Worm (Caenorhabditis elegans) whole organism, L1 larva: ENCODE data around the gene F37C12.18.

Experiments used
- C16A3.4 ChIP-seq: fragments of 150-350 bp; optimal IDR thresholded peaks from 2 replicates; lab custom pipeline; 2014; ENCODE audit warnings: missing biosample characterization, missing genetic modification characterization
- C34B4.2 ChIP-seq: sonication (generic microtip); optimal IDR thresholded peaks from 2 replicates; lab custom pipeline; 2017; ENCODE audit warnings: mild to moderate bottlenecking, missing genetic modification characterization, missing compliant biosample characterization
- F16B12.6 ChIP-seq: fragments of 150-350 bp; optimal IDR thresholded peaks from 2 replicates; lab custom pipeline; 2014; ENCODE audit warnings: missing biosample characterization, missing genetic modification characterization
- Y116A8C.19 ChIP-seq: sonication (generic microtip); optimal IDR thresholded peaks from 2 replicates; lab custom pipeline; 2016; ENCODE audit warnings: missing compliant biosample characterization, missing genetic modification characterization, borderline replicate concordance
- alr-1 ChIP-seq: fragments of 200-800 bp; sonication (Bioruptor generic); optimal IDR thresholded peaks from 2 replicates; lab custom pipeline; 2018; ENCODE audit warnings: borderline replicate concordance, mild to moderate bottlenecking, missing genetic modification characterization, missing compliant biosample characterization
- aly-2 ChIP-seq: fragments of 150-350 bp; optimal IDR thresholded peaks from 2 replicates; lab custom pipeline; 2014; ENCODE audit warnings: missing biosample characterization, missing genetic modification characterization
- ama-1 ChIP-seq: fragments of 150-350 bp; optimal IDR thresholded peaks from 2 replicates; lab custom pipeline; 2014
- blmp-1 ChIP-seq: fragments of 150-350 bp; optimal IDR thresholded peaks from 2 replicates; lab custom pipeline; 2014; ENCODE audit warnings: missing biosample characterization, missing genetic modification characterization
- ceh-63 ChIP-seq: fragments of 200-800 bp; sonication (Bioruptor generic); optimal IDR thresholded peaks from 2 replicates; lab custom pipeline; 2018; ENCODE audit warnings: mild to moderate bottlenecking, missing genetic modification characterization, missing compliant biosample characterization
- ces-1 ChIP-seq: fragments of 150-350 bp; optimal IDR thresholded peaks from 2 replicates; lab custom pipeline; 2014; ENCODE audit warnings: missing biosample characterization, missing genetic modification reagents, missing genetic modification characterization
- dpl-1 ChIP-seq, 3 experiments: fragments of 150-350 bp in 2 of 3; sonication (generic microtip) in 1 of 3; optimal IDR thresholded peaks; 2 replicates each; lab custom pipeline; 2014 to 2017; ENCODE audit warnings: missing biosample characterization in 3 of 3, missing genetic modification characterization in 3 of 3, missing genetic modification reagents in 3 of 3
- efl-1 ChIP-seq, 4 experiments: fragments of 150-350 bp; optimal IDR thresholded peaks in 3 of 4; peaks in 1 of 4; 1 replicate in 1 of 4; 2 replicates in 3 of 4; lab custom pipeline; 2014; ENCODE audit warnings: missing biosample characterization in 2 of 4, missing genetic modification characterization in 2 of 4, missing genetic modification reagents in 2 of 4
- efl-3 ChIP-seq: fragments of 200-800 bp; sonication (Bioruptor generic); optimal IDR thresholded peaks from 2 replicates; lab custom pipeline; 2018; ENCODE audit warnings: mild to moderate bottlenecking, missing genetic modification characterization, missing compliant biosample characterization
- elt-2 ChIP-seq: sonication (generic microtip); optimal IDR thresholded peaks from 2 replicates; lab custom pipeline; 2016; ENCODE audit warnings: missing genetic modification characterization, mild to moderate bottlenecking, inconsistent platforms, missing compliant biosample characterization, missing genetic modification reagents
- elt-3 ChIP-seq, 6 experiments: fragments of 150-350 bp in 1 of 6; sonication (generic microtip); optimal IDR thresholded peaks; 2 replicates each; lab custom pipeline; 2017 to 2018; ENCODE audit warnings: missing biosample characterization in 6 of 6, missing genetic modification characterization in 6 of 6, inconsistent platforms in 1 of 6
- ets-5 ChIP-seq: fragments of 200-800 bp; sonication (Bioruptor generic); IDR thresholded peaks from 2 replicates; pipeline ENCODE4 v1.3.6; 2022; ENCODE audit warnings: missing genetic modification characterization, missing compliant biosample characterization
- fkh-10 ChIP-seq: sonication (generic microtip); optimal IDR thresholded peaks from 2 replicates; lab custom pipeline; 2017; ENCODE audit warnings: missing biosample characterization, missing genetic modification reagents, missing genetic modification characterization
- hlh-17 ChIP-seq: fragments of 200-800 bp; sonication (Bioruptor generic); optimal IDR thresholded peaks from 2 replicates; lab custom pipeline; 2018; ENCODE audit warnings: missing genetic modification characterization, mild to moderate bottlenecking, missing compliant biosample characterization, moderate library complexity, borderline replicate concordance
- hlh-4 ChIP-seq: sonication (generic microtip); optimal IDR thresholded peaks from 2 replicates; lab custom pipeline; 2016; ENCODE audit warnings: mild to moderate bottlenecking, missing genetic modification characterization, missing compliant biosample characterization
- jun-1 ChIP-seq: fragments of 150-350 bp; optimal IDR thresholded peaks from 2 replicates; lab custom pipeline; 2014; ENCODE audit warnings: missing biosample characterization, missing genetic modification reagents, missing genetic modification characterization
- lin-13 ChIP-seq: fragments of 150-350 bp; optimal IDR thresholded peaks from 2 replicates; lab custom pipeline; 2014; ENCODE audit warnings: missing biosample characterization, missing genetic modification reagents, missing genetic modification characterization
- lin-14 ChIP-seq: fragments of 200-800 bp; sonication (Bioruptor generic); optimal IDR thresholded peaks from 2 replicates; lab custom pipeline; 2018; ENCODE audit warnings: mild to moderate bottlenecking, missing genetic modification characterization, moderate library complexity, missing compliant biosample characterization
- lin-39 ChIP-seq: fragments of 150-350 bp; optimal IDR thresholded peaks from 2 replicates; lab custom pipeline; 2014; ENCODE audit warnings: missing biosample characterization, missing genetic modification reagents, missing genetic modification characterization
- lir-3 ChIP-seq: sonication (generic microtip); optimal IDR thresholded peaks from 2 replicates; lab custom pipeline; 2016; ENCODE audit warnings: mild to moderate bottlenecking, missing genetic modification characterization, moderate library complexity, missing compliant biosample characterization; ENCODE audit not compliant: poor library complexity
- lsy-2 ChIP-seq, 2 experiments: fragments of 150-350 bp; optimal IDR thresholded peaks; 2 replicates each; lab custom pipeline; 2014; ENCODE audit warnings: missing biosample characterization in 2 of 2, missing genetic modification characterization in 2 of 2
- mab-9 ChIP-seq: fragments of 200-800 bp; sonication (Bioruptor generic); IDR thresholded peaks from 2 replicates; pipeline ENCODE4 v1.3.6; 2022; ENCODE audit warnings: missing genetic modification reagents, missing genetic modification characterization, missing compliant biosample characterization
- mdl-1 ChIP-seq, 2 experiments: fragments of 150-350 bp; optimal IDR thresholded peaks; 2 replicates each; lab custom pipeline; 2014 to 2017; ENCODE audit warnings: missing biosample characterization in 2 of 2, missing genetic modification characterization in 2 of 2, inconsistent platforms in 1 of 2
- mef-2 ChIP-seq: fragments of 150-350 bp; optimal IDR thresholded peaks from 2 replicates; lab custom pipeline; 2014; ENCODE audit warnings: missing biosample characterization, missing genetic modification characterization
- mep-1 ChIP-seq: fragments of 150-350 bp; optimal IDR thresholded peaks from 2 replicates; lab custom pipeline; 2014; ENCODE audit warnings: missing biosample characterization, missing genetic modification characterization
- nhr-19 ChIP-seq: fragments of 200-800 bp; sonication (Bioruptor generic); conservative IDR thresholded peaks from 2 replicates; pipeline ENCODE4 v1.3.6; 2022; ENCODE audit warnings: missing genetic modification characterization, missing compliant biosample characterization
- nhr-20 ChIP-seq: sonication (generic microtip); optimal IDR thresholded peaks from 2 replicates; lab custom pipeline; 2016; ENCODE audit warnings: mild to moderate bottlenecking, missing genetic modification characterization, missing compliant biosample characterization
- nhr-237 ChIP-seq: fragments of 150-350 bp; optimal IDR thresholded peaks from 2 replicates; lab custom pipeline; 2014; ENCODE audit warnings: missing biosample characterization, missing genetic modification characterization
- nhr-28 ChIP-seq: fragments of 150-350 bp; optimal IDR thresholded peaks from 2 replicates; lab custom pipeline; 2014; ENCODE audit warnings: missing biosample characterization, missing genetic modification characterization
- nhr-71 ChIP-seq: sonication (generic microtip); optimal IDR thresholded peaks from 2 replicates; lab custom pipeline; 2016; ENCODE audit warnings: mild to moderate bottlenecking, missing genetic modification characterization, moderate library complexity, missing compliant biosample characterization
- nhr-76 ChIP-seq: sonication (generic microtip); optimal IDR thresholded peaks from 2 replicates; lab custom pipeline; 2017; ENCODE audit warnings: missing biosample characterization, missing genetic modification characterization
- nhr-85 ChIP-seq: sonication (generic microtip); peaks from one replicate; lab custom pipeline; 2016; ENCODE audit warnings: missing genetic modification characterization, inconsistent platforms, missing compliant biosample characterization
- pax-3 ChIP-seq: fragments of 200-800 bp; sonication (Bioruptor generic); optimal IDR thresholded peaks from 2 replicates; lab custom pipeline; 2018; ENCODE audit warnings: mild to moderate bottlenecking, missing genetic modification characterization, moderate library complexity, missing compliant biosample characterization
- rnt-1 ChIP-seq: sonication (generic microtip); optimal IDR thresholded peaks from 2 replicates; lab custom pipeline; 2016; ENCODE audit warnings: mild to moderate bottlenecking, missing genetic modification characterization, moderate library complexity, missing compliant biosample characterization
- snpc-4 ChIP-seq: fragments of 150-350 bp; optimal IDR thresholded peaks from 2 replicates; lab custom pipeline; 2014; ENCODE audit warnings: missing biosample characterization, missing genetic modification characterization
- snu-23 ChIP-seq: sonication (generic microtip); optimal IDR thresholded peaks from 2 replicates; lab custom pipeline; 2016; ENCODE audit warnings: missing genetic modification characterization, missing compliant biosample characterization
- sox-4 ChIP-seq: sonication (generic microtip); optimal IDR thresholded peaks from 2 replicates; lab custom pipeline; 2016; ENCODE audit warnings: missing genetic modification characterization, missing compliant biosample characterization
- sup-37 ChIP-seq: fragments of 200-800 bp; sonication (Bioruptor generic); optimal IDR thresholded peaks from 2 replicates; lab custom pipeline; 2018; ENCODE audit warnings: mild to moderate bottlenecking, missing genetic modification characterization, missing compliant biosample characterization
- tlp-1 ChIP-seq: fragments of 150-350 bp; optimal IDR thresholded peaks from 2 replicates; lab custom pipeline; 2014; ENCODE audit warnings: missing biosample characterization, missing genetic modification characterization
- unc-130 ChIP-seq: fragments of 150-350 bp; optimal IDR thresholded peaks from 2 replicates; lab custom pipeline; 2017; ENCODE audit warnings: missing biosample characterization, missing genetic modification characterization, inconsistent platforms
- unc-62 ChIP-seq: fragments of 150-350 bp; optimal IDR thresholded peaks from 2 replicates; lab custom pipeline; 2014; ENCODE audit warnings: missing biosample characterization, missing genetic modification reagents, missing genetic modification characterization
- unc-86 ChIP-seq: sonication (generic microtip); optimal IDR thresholded peaks from 2 replicates; lab custom pipeline; 2016; ENCODE audit warnings: missing genetic modification characterization, missing compliant biosample characterization
- unc-98 ChIP-seq: fragments of 200-800 bp; sonication (Bioruptor generic); IDR thresholded peaks from 2 replicates; pipeline ENCODE4 v1.3.6; 2022; ENCODE audit warnings: missing genetic modification characterization, missing compliant biosample characterization
- vab-15 ChIP-seq: sonication (generic microtip); optimal IDR thresholded peaks from 2 replicates; lab custom pipeline; 2017; ENCODE audit warnings: missing genotype, mild to moderate bottlenecking, missing genetic modification characterization, missing compliant biosample characterization
- zip-4 ChIP-seq: fragments of 200-800 bp; sonication (Bioruptor generic); optimal IDR thresholded peaks from 2 replicates; lab custom pipeline; 2018; ENCODE audit warnings: mild to moderate bottlenecking, missing genetic modification characterization, moderate library complexity, missing compliant biosample characterization
- ztf-4 ChIP-seq: fragments of 150-350 bp; optimal IDR thresholded peaks from 2 replicates; lab custom pipeline; 2014; ENCODE audit warnings: missing biosample characterization, missing genetic modification characterization

Gene F37C12.18

ce11 chrIII:7155631-7156030 is 39.6 kb downstream of the F37C12.18 start (continued):
- TF ChIP-seq lin-14 (GFP tag; lab: Kevin White, UChicago) (peak; percentile 99), pax-3 (tag; lab: Kevin White, UChicago) (peak; percentile 82), C16A3.4 (tag; lab: Kevin White, UChicago) (peak; percentile 87), snu-23 (peak; percentile 97), snpc-4 (tag; lab: Kevin White, UChicago) (peak; percentile 68), aly-2 (tag; lab: Kevin White, UChicago) (peak; percentile 69), efl-3 (GFP tag; lab: Kevin White, UChicago) (no peak), F16B12.6 (tag; lab: Kevin White, UChicago) (no peak), mab-9 (GFP tag; lab: Robert Waterston, UW) (peak; percentile 82), fkh-10 (GFP tag; lab: Kevin White, UChicago) (peak; percentile 91), nhr-71 (tag; lab: Kevin White, UChicago) (peak; percentile 99), nhr-19 (GFP tag; lab: Robert Waterston, UW) (peak; percentile 93), lin-13 (GFP tag; lab: Kevin White, UChicago) (peak; percentile 89), tlp-1 (tag; lab: Kevin White, UChicago) (no peak), unc-62 (GFP tag; lab: Kevin White, UChicago) (no peak), elt-3 (tag; optimal IDR thresholded peaks at IDR 0.05; lab: Kevin White, UChicago) (peak in 3 of 6 experiments; percentile 16 to 85 (median 49)), unc-86 (tag; lab: Kevin White, UChicago) (peak; percentile 97), nhr-237 (tag; lab: Kevin White, UChicago) (peak; percentile 52), mef-2 (tag; lab: Kevin White, UChicago) (no peak), unc-130 (tag; lab: Kevin White, UChicago) (peak; percentile 57), C34B4.2 (tag; lab: Kevin White, UChicago) (no peak), vab-15 (tag; lab: Kevin White, UChicago) (no peak), nhr-85 (peak; percentile 97), lsy-2 (tag; optimal IDR thresholded peaks at IDR 0.05; lab: Kevin White, UChicago) (peak; percentile 92 to 94), zip-4 (GFP tag; lab: Kevin White, UChicago) (peak; percentile 49), jun-1 (tag; lab: Kevin White, UChicago) (peak; percentile 88), sox-4 (peak; percentile 62), ztf-4 (tag; lab: Kevin White, UChicago) (peak; percentile 94), rnt-1 (tag; lab: Kevin White, UChicago) (peak; percentile 90), ama-1 (peak; percentile 83), nhr-20 (tag; lab: Kevin White, UChicago) (peak; percentile 95), ceh-63 (GFP tag; lab: Kevin White, UChicago) (no peak), alr-1 (no peak), efl-1 (optimal IDR thresholded peaks at IDR 0.05; lab: Kevin White, UChicago) (peak; percentile 87 to 92), efl-1 (GFP tag; optimal IDR thresholded peaks at IDR 0.05 in 1 of 2; lab: Kevin White, UChicago) (peak; percentile 61 to 97), sup-37 (GFP tag; lab: Kevin White, UChicago) (peak; percentile 41), lir-3 (peak; percentile 75), Y116A8C.19 (tag; lab: Kevin White, UChicago) (no peak), hlh-17 (GFP tag; lab: Kevin White, UChicago) (no peak), elt-2 (tag; lab: Kevin White, UChicago) (peak; percentile 80), blmp-1 (tag; lab: Kevin White, UChicago) (peak; percentile 70), nhr-76 (tag; lab: Kevin White, UChicago) (no peak), ces-1 (GFP tag; lab: Kevin White, UChicago) (no peak), mdl-1 (tag; optimal IDR thresholded peaks at IDR 0.05; lab: Kevin White, UChicago) (peak; percentile 91 to 99), mep-1 (peak; percentile 94), hlh-4 (tag; lab: Kevin White, UChicago) (no peak), nhr-28 (tag; lab: Kevin White, UChicago) (no peak), lin-39 (tag; lab: Kevin White, UChicago) (peak; percentile 72), ets-5 (no peak), unc-98 (GFP tag; lab: Robert Waterston, UW) (peak; percentile 71), dpl-1 (GFP tag; optimal IDR thresholded peaks at IDR 0.05; lab: Kevin White, UChicago) (peak; percentile 64 to 74 (median 72))
- TF ChIP-seq, all 84 proteins: peak for 62
